Worm (Caenorhabditis elegans) whole organism, L2 larva: ENCODE results near the gene sap-140.
A peak's percentile ranks its signal among the peaks of the same experiment; 100 is the strongest.
"Not testable (repeated sequence)": the region's sequence is repeated elsewhere in the genome, so short reads cannot be mapped to it uniquely, and the experiment has no call there.

Experiments
- C34F6.9 ChIP-seq: fragments of 150-350 bp; optimal IDR thresholded peaks from 2 replicates; lab custom pipeline; 2014; ENCODE audit warnings: missing biosample characterization, missing genetic modification characterization
- F13H6.1 ChIP-seq: sonication (generic microtip); optimal IDR thresholded peaks from 2 replicates; lab custom pipeline; 2016; ENCODE audit warnings: missing genetic modification characterization, missing compliant biosample characterization
- R02D3.7 ChIP-seq: fragments of 150-350 bp; optimal IDR thresholded peaks from 2 replicates; lab custom pipeline; 2014; ENCODE audit warnings: missing biosample characterization, missing genetic modification characterization
- Y55F3AM.14 ChIP-seq: fragments of 200-800 bp; sonication (Bioruptor generic); optimal IDR thresholded peaks from 2 replicates; lab custom pipeline; 2018; ENCODE audit warnings: mild to moderate bottlenecking, missing genetic modification characterization, missing compliant biosample characterization
- alr-1 ChIP-seq: fragments of 150-350 bp; optimal IDR thresholded peaks from 2 replicates; lab custom pipeline; 2014; ENCODE audit warnings: missing biosample characterization, missing genetic modification characterization
- aly-2 ChIP-seq: fragments of 150-350 bp; optimal IDR thresholded peaks from 2 replicates; lab custom pipeline; 2014; ENCODE audit warnings: missing biosample characterization, missing genetic modification characterization
- ama-1 ChIP-seq: fragments of 150-350 bp; optimal IDR thresholded peaks from 2 replicates; lab custom pipeline; 2018; ENCODE audit warnings: inconsistent platforms
- blmp-1 ChIP-seq: sonication (generic microtip); optimal IDR thresholded peaks from 2 replicates; lab custom pipeline; 2017; ENCODE audit warnings: missing genetic modification characterization, mild to moderate bottlenecking, missing compliant biosample characterization, antibody characterized with exemption, moderate library complexity; ENCODE audit not compliant: insufficient read depth
- ceh-16 ChIP-seq: fragments of 150-350 bp; optimal IDR thresholded peaks from 2 replicates; lab custom pipeline; 2014; ENCODE audit warnings: missing biosample characterization, missing genetic modification characterization
- ceh-82 ChIP-seq: fragments of 150-350 bp; optimal IDR thresholded peaks from 2 replicates; lab custom pipeline; 2014; ENCODE audit warnings: missing biosample characterization, missing genetic modification characterization
- crh-2 ChIP-seq: sonication (generic microtip); optimal IDR thresholded peaks from 2 replicates; lab custom pipeline; 2017; ENCODE audit warnings: missing biosample characterization, missing genetic modification characterization
- dmd-4 ChIP-seq: sonication (generic microtip); optimal IDR thresholded peaks from 2 replicates; lab custom pipeline; 2017; ENCODE audit warnings: missing biosample characterization, missing genetic modification characterization
- egl-27 ChIP-seq: sonication (generic microtip); optimal IDR thresholded peaks from 3 replicates; lab custom pipeline; 2017; ENCODE audit warnings: missing biosample characterization, missing genetic modification reagents, missing genetic modification characterization
- elt-1 ChIP-seq: fragments of 150-350 bp; optimal IDR thresholded peaks from 2 replicates; lab custom pipeline; 2014; ENCODE audit warnings: missing biosample characterization, missing genetic modification characterization
- fos-1 ChIP-seq: fragments of 150-350 bp; optimal IDR thresholded peaks from 2 replicates; lab custom pipeline; 2014; ENCODE audit warnings: missing biosample characterization, missing genetic modification characterization
- gmeb-1 ChIP-seq: fragments of 150-350 bp; optimal IDR thresholded peaks from 2 replicates; lab custom pipeline; 2014; ENCODE audit warnings: missing biosample characterization, missing genetic modification characterization
- lin-11 ChIP-seq: fragments of 150-350 bp; sonication (generic microtip); optimal IDR thresholded peaks from 2 replicates; lab custom pipeline; 2014; ENCODE audit warnings: missing biosample characterization, missing genetic modification characterization, inconsistent platforms, mixed read lengths
- lin-13 ChIP-seq: fragments of 150-350 bp; optimal IDR thresholded peaks from 2 replicates; lab custom pipeline; 2014; ENCODE audit warnings: missing biosample characterization, missing genetic modification reagents, missing genetic modification characterization
- lsy-2 ChIP-seq, 2 experiments: fragments of 150-350 bp in 1 of 2; sonication (generic microtip) in 1 of 2; optimal IDR thresholded peaks; 2 replicates each; lab custom pipeline; 2014 to 2017; ENCODE audit warnings: missing biosample characterization in 2 of 2, missing genetic modification characterization in 2 of 2
- mab-5 ChIP-seq: fragments of 150-350 bp; optimal IDR thresholded peaks from 2 replicates; lab custom pipeline; 2014; ENCODE audit warnings: missing biosample characterization, missing genetic modification characterization
- mbf-1 ChIP-seq: sonication (generic microtip); optimal IDR thresholded peaks from 2 replicates; lab custom pipeline; 2017; ENCODE audit warnings: missing biosample characterization, missing genetic modification characterization
- mdl-1 ChIP-seq, 2 experiments: fragments of 150-350 bp in 1 of 2; sonication (generic microtip) in 1 of 2; optimal IDR thresholded peaks; 2 replicates each; lab custom pipeline; 2017; ENCODE audit warnings: missing biosample characterization in 2 of 2, missing genetic modification characterization in 2 of 2
- nhr-10 ChIP-seq: sonication (generic microtip); optimal IDR thresholded peaks from 2 replicates; lab custom pipeline; 2017; ENCODE audit warnings: missing biosample characterization, missing genetic modification characterization
- nhr-11 ChIP-seq: fragments of 150-350 bp; optimal IDR thresholded peaks from 2 replicates; lab custom pipeline; 2014; ENCODE audit warnings: missing biosample characterization, missing genetic modification characterization
- nhr-129 ChIP-seq: fragments of 150-350 bp; optimal IDR thresholded peaks from 2 replicates; lab custom pipeline; 2014; ENCODE audit warnings: missing biosample characterization, missing genetic modification characterization
- nhr-21 ChIP-seq: fragments of 150-350 bp; optimal IDR thresholded peaks from 2 replicates; lab custom pipeline; 2014; ENCODE audit warnings: missing biosample characterization, missing genetic modification characterization
- nhr-23 ChIP-seq: fragments of 150-350 bp; optimal IDR thresholded peaks from 2 replicates; lab custom pipeline; 2014; ENCODE audit warnings: missing biosample characterization, missing genetic modification reagents, missing genetic modification characterization
- nhr-25 ChIP-seq: fragments of 150-350 bp; sonication (generic microtip); optimal IDR thresholded peaks from 3 replicates; lab custom pipeline; 2014; ENCODE audit warnings: missing biosample characterization, missing genetic modification characterization
- nhr-6 ChIP-seq: fragments of 150-350 bp; optimal IDR thresholded peaks from 2 replicates; lab custom pipeline; 2014; ENCODE audit warnings: missing biosample characterization, missing genetic modification characterization
- skn-1 ChIP-seq: sonication (generic microtip); optimal IDR thresholded peaks from 2 replicates; lab custom pipeline; 2017; ENCODE audit warnings: missing biosample characterization, missing genetic modification characterization
- sma-3 ChIP-seq: sonication (generic microtip); optimal IDR thresholded peaks from 2 replicates; lab custom pipeline; 2016; ENCODE audit warnings: missing genetic modification reagents, missing genetic modification characterization, missing compliant biosample characterization
- sma-9 ChIP-seq, 2 experiments: fragments of 150-350 bp in 1 of 2; sonication (generic microtip) in 1 of 2; optimal IDR thresholded peaks; 2 replicates each; lab custom pipeline; 2014 to 2016; ENCODE audit warnings: missing genetic modification characterization in 2 of 2, mild to moderate bottlenecking in 1 of 2, missing biosample characterization in 1 of 2, missing compliant biosample characterization in 1 of 2, missing genetic modification reagents in 1 of 2, moderate library complexity in 1 of 2
- snpc-4 ChIP-seq: fragments of 150-350 bp; optimal IDR thresholded peaks from 2 replicates; lab custom pipeline; 2014; ENCODE audit warnings: missing biosample characterization, missing genetic modification characterization
- unc-39 ChIP-seq: fragments of 150-350 bp; optimal IDR thresholded peaks from 2 replicates; lab custom pipeline; 2014; ENCODE audit warnings: missing biosample characterization, missing genetic modification characterization
- unc-55 ChIP-seq: fragments of 150-350 bp; sonication (generic microtip); optimal IDR thresholded peaks from 3 replicates; lab custom pipeline; 2014; ENCODE audit warnings: missing biosample characterization, missing genetic modification reagents, missing genetic modification characterization
- unc-62 ChIP-seq: fragments of 150-350 bp; optimal IDR thresholded peaks from 2 replicates; lab custom pipeline; 2014; ENCODE audit warnings: missing biosample characterization, missing genetic modification reagents, missing genetic modification characterization
- zag-1 ChIP-seq: fragments of 150-350 bp; optimal IDR thresholded peaks from 2 replicates; lab custom pipeline; 2014; ENCODE audit warnings: missing biosample characterization, missing genetic modification characterization
- ztf-1 ChIP-seq: fragments of 200-800 bp; sonication (Bioruptor generic); conservative IDR thresholded peaks from 2 replicates; pipeline ENCODE4 v1.3.6; 2022; ENCODE audit warnings: missing genetic modification characterization, missing compliant biosample characterization
- ztf-11 ChIP-seq: sonication (generic microtip); optimal IDR thresholded peaks from 2 replicates; lab custom pipeline; 2017; ENCODE audit warnings: missing biosample characterization, missing genetic modification characterization
- ztf-4 ChIP-seq: fragments of 150-350 bp; optimal IDR thresholded peaks from 2 replicates; lab custom pipeline; 2014; ENCODE audit warnings: missing biosample characterization, missing genetic modification characterization

Gene sap-140

DNA sequence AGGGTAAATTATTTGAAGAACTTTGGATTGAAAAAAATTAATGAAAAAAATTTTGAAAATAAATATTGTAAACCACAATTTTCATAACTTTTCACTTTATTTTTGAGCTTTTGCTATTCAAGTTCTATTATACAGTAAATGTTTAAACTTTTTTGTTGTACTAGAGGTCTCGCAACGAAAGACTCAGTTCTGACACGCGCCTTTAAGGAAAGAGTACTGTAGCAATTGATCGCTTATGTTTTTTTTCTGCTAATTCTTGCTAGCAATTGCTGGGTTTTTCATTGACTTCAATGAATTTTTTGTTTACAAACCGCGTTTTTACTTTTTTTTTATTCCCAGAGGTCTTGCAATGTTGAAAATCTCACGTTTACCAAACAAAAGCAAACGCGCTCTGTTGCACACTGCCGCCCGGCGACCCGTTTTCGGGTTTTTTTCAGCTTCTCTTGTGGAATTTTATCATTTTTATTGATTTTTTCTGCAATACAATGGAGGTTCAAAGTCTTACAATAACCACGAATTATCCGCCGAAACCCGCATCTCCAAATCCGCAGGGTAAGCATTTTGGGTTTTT, 36.0 kb upstream of the sap-140 start, which contains the start of gene H14A12.3:
H14A12.3 (plus strand) TSS at position 360 of the 571 bp plus-strand sequence.
- TF ChIP-seq lsy-2 (tag; optimal IDR thresholded peaks at IDR 0.05; lab: Kevin White, UChicago), result peak in 1 of 2 experiments; percentile 41
- TF ChIP-seq nhr-11, result no peak
- peak; percentile 19 for TF ChIP-seq unc-55
- peak; percentile 54 for TF ChIP-seq C34F6.9 (tag; lab: Kevin White, UChicago)

DNA sequence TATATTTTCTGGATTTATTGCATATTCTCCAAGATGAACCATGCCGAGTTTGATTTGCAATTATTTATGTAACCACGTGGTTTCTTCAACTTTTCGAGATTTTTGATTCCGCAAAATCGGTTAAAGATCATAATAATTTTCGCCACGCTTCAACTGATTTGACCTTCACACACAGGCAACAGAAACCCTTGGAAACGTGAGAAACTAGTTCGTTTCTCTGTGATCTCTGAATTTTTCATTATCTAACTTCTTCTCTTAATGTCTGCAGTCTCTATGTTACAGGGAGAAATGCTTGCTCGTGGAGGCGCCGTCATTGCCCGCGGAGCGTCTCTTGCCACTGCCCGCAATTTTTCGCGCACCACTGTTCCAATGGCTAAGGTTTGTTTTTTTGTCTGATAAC, 34.2 kb upstream of the sap-140 start, which contains the start of gene fum-1:
fum-1 (plus strand) TSS at position 259 of the 400 bp plus-strand sequence.
- no peak for TF ChIP-seq ztf-11 (tag; lab: Kevin White, UChicago)
- TF ChIP-seq nhr-6 (tag; lab: Kevin White, UChicago), result peak; percentile 44
- peak; percentile 2 for TF ChIP-seq lin-11 (tag; lab: Kevin White, UChicago)
- no peak for TF ChIP-seq Y55F3AM.14 (GFP tag; lab: Kevin White, UChicago)
- no peak for TF ChIP-seq ceh-82
- no peak for TF ChIP-seq nhr-10 (tag; lab: Kevin White, UChicago)
- peak; percentile 63 for TF ChIP-seq nhr-129 (tag; lab: Kevin White, UChicago)
- TF ChIP-seq aly-2 (tag; lab: Kevin White, UChicago), result no peak
- peak; percentile 79 for TF ChIP-seq sma-9 (GFP tag; optimal IDR thresholded peaks at IDR 0.05; lab: Kevin White, UChicago)
- no peak for TF ChIP-seq sma-9 (tag; optimal IDR thresholded peaks at IDR 0.05; lab: Kevin White, UChicago)
- peak; percentile 64 for TF ChIP-seq C34F6.9 (tag; lab: Kevin White, UChicago)
- no peak for TF ChIP-seq R02D3.7 (tag; lab: Kevin White, UChicago)
- TF ChIP-seq ztf-1 (GFP tag; lab: Robert Waterston, UW), result no peak
- no peak for TF ChIP-seq mbf-1
- TF ChIP-seq snpc-4, result peak; percentile 12
- no peak for TF ChIP-seq mab-5 (tag; lab: Kevin White, UChicago)
- TF ChIP-seq unc-62 (GFP tag; lab: Kevin White, UChicago), result no peak
- TF ChIP-seq alr-1 (tag; lab: Kevin White, UChicago), result no peak
- peak; percentile 56 for TF ChIP-seq sma-3 (GFP tag; lab: Kevin White, UChicago)
- TF ChIP-seq mdl-1 (tag; optimal IDR thresholded peaks at IDR 0.05; lab: Kevin White, UChicago), result peak in 1 of 2 experiments; percentile 63
- TF ChIP-seq unc-55, result peak; percentile 28
- peak in 1 of 2 experiments; percentile 69 for TF ChIP-seq lsy-2 (tag; optimal IDR thresholded peaks at IDR 0.05; lab: Kevin White, UChicago)
- TF ChIP-seq crh-2 (tag; lab: Kevin White, UChicago), result peak; percentile 70
- TF ChIP-seq lin-13 (GFP tag; lab: Kevin White, UChicago), result peak; percentile 39
- TF ChIP-seq nhr-25, result peak; percentile 79
- no peak for TF ChIP-seq dmd-4 (tag; lab: Kevin White, UChicago)
- TF ChIP-seq nhr-11, result no peak
- TF ChIP-seq gmeb-1 (tag; lab: Kevin White, UChicago), result peak; percentile 59
- TF ChIP-seq zag-1 (tag; lab: Kevin White, UChicago), result no peak
- peak; percentile 54 for TF ChIP-seq fos-1 (tag; lab: Kevin White, UChicago)
- no peak for TF ChIP-seq elt-1
- TF ChIP-seq ztf-4 (tag; lab: Kevin White, UChicago), result peak; percentile 41
- TF ChIP-seq nhr-23 (tag; lab: Kevin White, UChicago), result no peak
- no peak for TF ChIP-seq ceh-16 (tag; lab: Kevin White, UChicago)
- no peak for TF ChIP-seq unc-39 (tag; lab: Kevin White, UChicago)
- TF ChIP-seq nhr-21 (tag; lab: Kevin White, UChicago), result peak; percentile 22
- TF ChIP-seq egl-27 (tag; lab: Kevin White, UChicago), result no peak
- peak; percentile 41 for TF ChIP-seq ama-1
- TF ChIP-seq skn-1, result no peak
- peak; percentile 7 for TF ChIP-seq blmp-1 (tag; lab: Kevin White, UChicago)
- peak; percentile 34 for TF ChIP-seq F13H6.1 (tag; lab: Kevin White, UChicago)

DNA sequence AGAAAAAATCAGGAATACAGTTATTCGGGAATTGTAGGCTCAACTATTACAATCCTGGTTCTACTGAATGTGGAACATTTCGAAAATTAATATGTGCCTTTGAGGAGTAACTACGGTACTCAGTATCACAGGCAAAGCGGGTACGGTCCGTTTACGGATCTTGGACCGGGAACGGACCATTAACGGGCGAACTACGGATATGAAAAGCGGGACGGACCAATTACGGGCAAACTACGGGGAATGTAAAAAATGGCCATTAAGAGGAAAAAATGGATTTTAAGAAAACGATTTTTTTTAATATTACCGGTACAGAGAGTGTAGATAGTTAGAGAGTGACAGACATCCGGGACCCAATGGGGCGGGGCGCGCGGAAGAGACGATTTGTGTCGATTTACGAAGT, 30.6 kb upstream of the sap-140 start, which contains the start of gene H14A12.5:
H14A12.5 (minus strand) TSS at position 101 of the 400 bp plus-strand sequence.
- not testable (repeated sequence) for TF ChIP-seq zag-1, fos-1, nhr-21 (tag; lab: Kevin White, UChicago)
- TF ChIP-seq, all 48 proteins: peak for 0; not testable (repeated sequence) for 48
